Worm (Caenorhabditis elegans): ENCODE data around the gene stg-2.

- TF ChIP-seq unc-55 (GFP tag; optimal IDR thresholded peaks at IDR 0.05) = no peak
- no peak for TF ChIP-seq elt-2 (tag; optimal IDR thresholded peaks at IDR 0.05)
- no peak for TF ChIP-seq eyg-1 (tag; optimal IDR thresholded peaks at IDR 0.05)
- no peak for TF ChIP-seq hlh-8 (tag; optimal IDR thresholded peaks at IDR 0.05)
Observed at ce11 chrX:8605005-8605404, 38.7 kb downstream of the stg-2 start, which contains the start of the genes H35N09.2 and H35N09.1.
